Worm (Caenorhabditis elegans): ENCODE data around the gene ZK180.7.
A peak's percentile ranks its signal among the peaks of the same experiment; 100 is the strongest.

Gene ZK180.7

ce11 chrIV:4513269-4513819 lies 23.0 kb downstream of the ZK180.7 start, which contains the start of gene sar-1 (continued):
- no peak for TF ChIP-seq fkh-6 (tag; optimal IDR thresholded peaks at IDR 0.05)
- TF ChIP-seq pag-3 (tag; optimal IDR thresholded peaks at IDR 0.05; ENCODE audit: borderline replicate concordance), result no peak
- no peak for TF ChIP-seq lin-11 (tag; optimal IDR thresholded peaks at IDR 0.05)
- TF ChIP-seq ttx-3 (tag; optimal IDR thresholded peaks at IDR 0.05), result no peak
- TF ChIP-seq sox-4 (tag; optimal IDR thresholded peaks at IDR 0.05), result peak; percentile 33
- peak; percentile 44 for TF ChIP-seq elt-2 (tag; optimal IDR thresholded peaks at IDR 0.05)
- TF ChIP-seq zip-5 (tag; optimal IDR thresholded peaks at IDR 0.05), result no peak
- TF ChIP-seq gmeb-2 (tag; optimal IDR thresholded peaks at IDR 0.05), result no peak
- TF ChIP-seq dve-1 (tag; optimal IDR thresholded peaks at IDR 0.05), result no peak
- no peak for TF ChIP-seq ceh-24 (tag; optimal IDR thresholded peaks at IDR 0.05)
- TF ChIP-seq ceh-14 (tag; optimal IDR thresholded peaks at IDR 0.05), result peak; percentile 13
- peak; percentile 37 for TF ChIP-seq rnt-1 (tag; optimal IDR thresholded peaks at IDR 0.05)
- no peak for TF ChIP-seq hlh-13 (GFP tag; optimal IDR thresholded peaks at IDR 0.05)
- no peak for TF ChIP-seq F13H6.1 (tag; optimal IDR thresholded peaks at IDR 0.05)
- TF ChIP-seq nhr-11 (tag; optimal IDR thresholded peaks at IDR 0.05), result no peak
- TF ChIP-seq ahr-1 (tag; optimal IDR thresholded peaks at IDR 0.05), result no peak
- TF ChIP-seq fkh-10 (GFP tag; optimal IDR thresholded peaks at IDR 0.05), result no peak
- TF ChIP-seq unc-42 (tag; optimal IDR thresholded peaks at IDR 0.05), result peak; percentile 53
- TF ChIP-seq ceh-22 (tag; optimal IDR thresholded peaks at IDR 0.05), result no peak
- TF ChIP-seq K02D7.2 (tag; optimal IDR thresholded peaks at IDR 0.05), result no peak
- no peak for TF ChIP-seq sdc-2 (tag; optimal IDR thresholded peaks at IDR 0.05)

DNA sequence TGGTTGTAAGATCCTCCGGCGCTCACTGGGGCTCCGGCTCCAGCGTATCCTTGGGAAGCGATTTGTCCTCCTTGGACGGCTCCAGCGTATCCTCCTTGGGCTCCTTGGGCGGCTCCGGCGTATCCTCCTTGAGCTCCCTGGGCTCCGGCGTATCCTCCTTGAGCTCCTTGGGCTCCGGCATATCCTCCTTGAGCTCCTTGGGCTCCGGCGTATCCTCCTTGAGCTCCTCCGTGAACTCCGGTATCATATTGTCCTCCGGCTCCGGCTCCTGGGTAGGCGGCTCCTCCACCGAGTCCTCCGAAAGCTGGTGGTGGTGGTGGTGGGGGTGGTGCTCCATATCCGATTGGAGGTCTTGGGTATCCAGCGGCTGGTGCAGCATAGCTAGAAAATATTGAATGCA lies 26.1 kb downstream of the ZK180.7 start:
- TF ChIP-seq dmd-4 (tag; optimal IDR thresholded peaks at IDR 0.05; ENCODE audit: borderline replicate concordance), result no peak
- no peak for TF ChIP-seq ceh-45 (GFP tag; IDR thresholded peaks at IDR 0.05)
- TF ChIP-seq C38D4.7 (GFP tag; optimal IDR thresholded peaks at IDR 0.05), result no peak
- no peak for TF ChIP-seq rnt-1 (tag; optimal IDR thresholded peaks at IDR 0.05)
- TF ChIP-seq ceh-6 (GFP tag; optimal IDR thresholded peaks at IDR 0.05), result no peak
- no peak for TF ChIP-seq eyg-1 (tag; optimal IDR thresholded peaks at IDR 0.05)
- TF ChIP-seq ref-2 (tag; optimal IDR thresholded peaks at IDR 0.05), result no peak

ce11 chrIV:4517066-4517465 lies 26.7 kb downstream of the ZK180.7 start, which contains the start of gene ZK180.5:
Gene ZK180.5, minus strand, starts transcription at chrIV:4517166.
- TF ChIP-seq C38D4.7 (GFP tag; optimal IDR thresholded peaks at IDR 0.05) (no peak), ceh-22 (tag; optimal IDR thresholded peaks at IDR 0.05) (no peak), ceh-9 (tag; optimal IDR thresholded peaks at IDR 0.05) (no peak), gmeb-2 (tag; optimal IDR thresholded peaks at IDR 0.05) (no peak), unc-55 (GFP tag; optimal IDR thresholded peaks at IDR 0.05) (no peak), unc-3 (GFP tag; conservative IDR thresholded peaks at IDR 0.05) (no peak), unc-3 (tag; optimal IDR thresholded peaks at IDR 0.05) (no peak), lin-11 (tag; optimal IDR thresholded peaks at IDR 0.05) (no peak), K09A11.1 (tag; optimal IDR thresholded peaks at IDR 0.05; ENCODE audit: insufficient read depth) (no peak), K02D7.2 (tag; optimal IDR thresholded peaks at IDR 0.05) (no peak)

- TF ChIP-seq eyg-1 (tag; optimal IDR thresholded peaks at IDR 0.05), result no peak
- TF ChIP-seq gmeb-2 (tag; optimal IDR thresholded peaks at IDR 0.05), result no peak
- no peak for TF ChIP-seq K09A11.1 (tag; optimal IDR thresholded peaks at IDR 0.05; ENCODE audit: insufficient read depth)
- TF ChIP-seq syd-9 (tag; optimal IDR thresholded peaks at IDR 0.05), result no peak
- no peak for TF ChIP-seq nfya-1 (tag; optimal IDR thresholded peaks at IDR 0.05)
- TF ChIP-seq fkh-6 (tag; optimal IDR thresholded peaks at IDR 0.05), result no peak
- peak; percentile 60 for TF ChIP-seq ref-2 (tag; optimal IDR thresholded peaks at IDR 0.05)
Observed at ce11 chrIV:4518111-4518510, 27.8 kb downstream of the ZK180.7 start.

- TF ChIP-seq rnt-1 (tag; optimal IDR thresholded peaks at IDR 0.05) (peak; percentile 9), ama-1 (optimal IDR thresholded peaks at IDR 0.05) (no peak)
Observed at ce11 chrIV:4519714-4520113, 29.4 kb downstream of the ZK180.7 start.
